Worm (Caenorhabditis elegans): ENCODE results near the gene fbxb-48.

DNA sequence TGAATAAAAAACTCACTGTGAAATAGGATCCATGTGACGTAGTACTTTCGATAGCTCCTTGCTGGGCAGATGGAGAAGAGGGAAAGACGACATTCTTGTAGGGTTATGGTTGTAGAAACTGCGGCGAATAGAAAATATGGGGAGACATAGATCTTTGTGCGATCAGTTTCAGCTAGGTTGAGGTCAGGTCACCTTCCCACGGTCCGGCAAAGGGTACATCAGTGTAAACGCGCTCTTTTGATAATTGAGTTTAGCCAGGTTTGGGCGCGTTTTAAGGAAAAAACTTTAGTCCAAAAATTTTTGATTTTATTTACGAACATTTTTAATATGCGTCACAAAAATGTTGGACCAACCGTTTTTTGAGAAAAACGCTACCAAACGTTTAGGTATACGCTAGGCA, 37.0 kb upstream of the fbxb-48 start, which contains the start of gene F36H5.17:
- TF ChIP-seq mec-3 (tag; optimal IDR thresholded peaks at IDR 0.05; ENCODE audit: borderline replicate concordance) (no peak), pha-4 (tag; optimal IDR thresholded peaks at IDR 0.05) (no peak), ref-2 (tag; optimal IDR thresholded peaks at IDR 0.05) (no peak), sdc-2 (tag; optimal IDR thresholded peaks at IDR 0.05) (no peak), pqm-1 (tag; optimal IDR thresholded peaks at IDR 0.05) (no peak), che-1 (tag; optimal IDR thresholded peaks at IDR 0.05) (no peak), pat-9 (tag; optimal IDR thresholded peaks at IDR 0.05) (no peak), C38D4.7 (GFP tag; optimal IDR thresholded peaks at IDR 0.05) (no peak), ttx-3 (tag; optimal IDR thresholded peaks at IDR 0.05) (no peak), unc-3 (GFP tag; conservative IDR thresholded peaks at IDR 0.05) (no peak), unc-3 (tag; optimal IDR thresholded peaks at IDR 0.05) (no peak), rnt-1 (tag; optimal IDR thresholded peaks at IDR 0.05) (no peak), hlh-30 (tag; optimal IDR thresholded peaks at IDR 0.05; ENCODE audit: insufficient read depth) (no peak)
